Worm (Caenorhabditis elegans) whole organism, young adult: Measurements from ENCODE around the gene rpl-15.

Experiments
- F57C9.4 ChIP-seq: sonication (generic microtip); optimal IDR thresholded peaks from 2 replicates; lab custom pipeline; 2017; ENCODE audit warnings: mild to moderate bottlenecking, missing genetic modification characterization, missing compliant biosample characterization
- cebp-1 ChIP-seq, 2 experiments: fragments of 200-800 bp in 1 of 2; sonication (Bioruptor generic) in 1 of 2; sonication (generic microtip) in 1 of 2; IDR thresholded peaks in 1 of 2; optimal IDR thresholded peaks in 1 of 2; 2 replicates each; pipeline versions ENCODE4 v1.3.6 to Lab custom; 2017 to 2022; ENCODE audit warnings: missing compliant biosample characterization in 2 of 2, missing genetic modification characterization in 2 of 2, mild to moderate bottlenecking in 1 of 2, missing genetic modification reagents in 1 of 2, moderate library complexity in 1 of 2
- nhr-80 ChIP-seq: sonication (generic microtip); optimal IDR thresholded peaks from 2 replicates; lab custom pipeline; 2016; ENCODE audit warnings: missing genetic modification characterization, missing compliant biosample characterization
- pha-4 ChIP-seq: fragments of 150-350 bp; sonication (generic microtip); optimal IDR thresholded peaks from 2 replicates; lab custom pipeline; 2014; ENCODE audit warnings: missing biosample characterization, missing genetic modification reagents, missing genetic modification characterization
- sea-2 ChIP-seq: fragments of 200-800 bp; sonication (Bioruptor generic); IDR thresholded peaks from 2 replicates; pipeline ENCODE4 v1.3.6; 2022; ENCODE audit warnings: missing genetic modification characterization, missing compliant biosample characterization
- snpc-1.1 ChIP-seq: sonication (generic microtip); optimal IDR thresholded peaks from 2 replicates; lab custom pipeline; 2017; ENCODE audit warnings: missing genetic modification characterization, mild to moderate bottlenecking, missing compliant biosample characterization, antibody characterized with exemption, moderate library complexity, missing genotype, missing genetic modification reagents; ENCODE audit not compliant: insufficient read depth
- tbx-9 ChIP-seq: sonication (generic microtip); optimal IDR thresholded peaks from 2 replicates; lab custom pipeline; 2016; ENCODE audit warnings: borderline replicate concordance, missing genetic modification characterization, inconsistent platforms, missing compliant biosample characterization
- unc-130 ChIP-seq: sonication (generic microtip); optimal IDR thresholded peaks from 2 replicates; lab custom pipeline; 2016; ENCODE audit warnings: missing genetic modification reagents, missing genetic modification characterization, missing compliant biosample characterization

DNA sequence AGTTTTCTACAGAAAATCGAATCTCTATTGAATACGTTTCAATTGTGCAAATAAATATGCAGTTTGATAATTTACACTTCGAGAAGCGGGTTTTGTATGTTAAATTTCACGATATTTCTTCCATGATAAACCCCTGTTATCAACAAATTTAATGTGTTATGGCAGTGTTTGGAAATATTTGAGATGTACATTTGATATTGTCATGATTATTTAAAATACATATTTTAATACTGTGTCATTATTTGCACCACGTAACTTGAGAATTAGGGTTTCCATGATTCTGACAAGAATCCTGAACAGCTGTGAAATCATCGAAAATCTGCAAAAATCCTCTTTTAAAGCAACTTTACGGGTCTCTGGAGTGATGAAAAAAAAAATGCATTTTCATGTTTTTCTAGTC lies 16.1 kb upstream of the rpl-15 start, which contains the start of gene K11H12.11:
- TF ChIP-seq F57C9.4 (tag; lab: Kevin White, UChicago), result no peak
- no peak for TF ChIP-seq tbx-9 (tag; lab: Kevin White, UChicago)
- no peak for TF ChIP-seq cebp-1 (GFP tag; IDR thresholded peaks at IDR 0.05; lab: Robert Waterston, UW)
- no peak for TF ChIP-seq cebp-1 (tag; optimal IDR thresholded peaks at IDR 0.05; lab: Kevin White, UChicago)
- no peak for TF ChIP-seq snpc-1.1
- no peak for TF ChIP-seq nhr-80 (tag; lab: Kevin White, UChicago)
- no peak for TF ChIP-seq unc-130 (GFP tag; lab: Kevin White, UChicago)
- no peak for TF ChIP-seq pha-4 (tag; lab: Kevin White, UChicago)
- TF ChIP-seq sea-2 (GFP tag; lab: Robert Waterston, UW), result no peak
